Worm (Caenorhabditis elegans): Measurements from ENCODE around the gene T25B9.4.

Gene T25B9.4

ce11 chrIV:10718075-10718474 is 39.4 kb downstream of the T25B9.4 start:
- TF ChIP-seq ztf-18 (tag; optimal IDR thresholded peaks at IDR 0.05) (no peak), hmg-1.2 (GFP tag; IDR thresholded peaks at IDR 0.05) (no peak), akir-1 (GFP tag; optimal IDR thresholded peaks at IDR 0.05) (no peak), lsl-1 (GFP tag; optimal IDR thresholded peaks at IDR 0.05) (no peak), snpc-1.3 (tag; optimal IDR thresholded peaks at IDR 0.05; ENCODE audit: insufficient read depth) (no peak), D2030.7 (GFP tag; IDR thresholded peaks at IDR 0.05) (no peak), him-1 (tag; optimal IDR thresholded peaks at IDR 0.05) (no peak), cebp-2 (GFP tag; IDR thresholded peaks at IDR 0.05) (no peak), lir-1 (GFP tag; conservative IDR thresholded peaks at IDR 0.05) (no peak), Y95B8A.8 (GFP tag; IDR thresholded peaks at IDR 0.05) (no peak), egl-18 (GFP tag; IDR thresholded peaks at IDR 0.05) (no peak), dpff-1 (tag; optimal IDR thresholded peaks at IDR 0.05) (no peak), hrde-1 (tag; optimal IDR thresholded peaks at IDR 0.05; ENCODE audit: borderline replicate concordance) (no peak)

ce11 chrIV:10716348-10716747 is 41.2 kb downstream of the T25B9.4 start, which contains the start of gene ncx-3:
Gene ncx-3, plus strand, starts transcription at chrIV:10716648.
- TF ChIP-seq Y53F4B.3 (GFP tag; IDR thresholded peaks at IDR 0.05) (no peak), rpc-1 (optimal IDR thresholded peaks at IDR 0.05) (no peak), rpc-1 (tag; optimal IDR thresholded peaks at IDR 0.05) (no peak)

- TF ChIP-seq ceh-100 (GFP tag; IDR thresholded peaks at IDR 0.05) = no peak
- peak; percentile 90 for TF ChIP-seq hmg-1.2 (GFP tag; IDR thresholded peaks at IDR 0.05)
Measured at ce11 chrIV:10714594-10714993, 42.9 kb downstream of the T25B9.4 start.

ce11 chrIV:10711729-10712128 is 45.8 kb downstream of the T25B9.4 start, which contains the start of gene glb-21:
Gene glb-21, minus strand, starts transcription at chrIV:10711794.
- TF ChIP-seq egrh-3 (GFP tag; IDR thresholded peaks at IDR 0.05) (no peak), rpc-1 (optimal IDR thresholded peaks at IDR 0.05) (no peak), rpc-1 (tag; optimal IDR thresholded peaks at IDR 0.05) (no peak), zim-3 (tag; optimal IDR thresholded peaks at IDR 0.05) (no peak), cebp-1 (GFP tag; IDR thresholded peaks at IDR 0.05) (no peak), cebp-1 (tag; optimal IDR thresholded peaks at IDR 0.05) (no peak), chd-7 (tag; optimal IDR thresholded peaks at IDR 0.05) (no peak), T07F8.4 (tag; optimal IDR thresholded peaks at IDR 0.05) (no peak), F39B2.1 (GFP tag; IDR thresholded peaks at IDR 0.05) (no peak), tlf-1 (GFP tag; optimal IDR thresholded peaks at IDR 0.05) (no peak), lin-54 (GFP tag; optimal IDR thresholded peaks at IDR 0.05) (no peak), C17E4.6 (GFP tag; IDR thresholded peaks at IDR 0.05) (no peak), rcor-1 (GFP tag; IDR thresholded peaks at IDR 0.05) (no peak), mes-4 (tag; optimal IDR thresholded peaks at IDR 0.05) (no peak)

ce11 chrIV:10706090-10706489 is 51.4 kb downstream of the T25B9.4 start, which contains the start of gene R102.6:
Gene R102.6, minus strand, starts transcription at chrIV:10706190.
- no peak for TF ChIP-seq B0019.2 (GFP tag; conservative IDR thresholded peaks at IDR 0.05)
